Worm (Caenorhabditis elegans) whole organism, late embryonic: ENCODE data around the gene nxf-2.

Experiments
- F13H6.1 ChIP-seq: sonication (generic microtip); optimal IDR thresholded peaks from 2 replicates; lab custom pipeline; 2016; ENCODE audit warnings: missing genetic modification characterization, missing compliant biosample characterization
- K02D7.2 ChIP-seq: sonication (generic microtip); optimal IDR thresholded peaks from 2 replicates; lab custom pipeline; 2017; ENCODE audit warnings: mild to moderate bottlenecking, missing genetic modification characterization, missing compliant biosample characterization
- T23F11.4 ChIP-seq: fragments of 200-800 bp; sonication (Bioruptor generic); optimal IDR thresholded peaks from 2 replicates; lab custom pipeline; 2018; ENCODE audit warnings: mild to moderate bottlenecking, missing genetic modification characterization, missing compliant biosample characterization
- Y22D7AL.16 ChIP-seq: sonication (generic microtip); optimal IDR thresholded peaks from 2 replicates; lab custom pipeline; 2016; ENCODE audit warnings: missing genetic modification characterization, missing compliant biosample characterization
- ceh-18 ChIP-seq: sonication (generic microtip); optimal IDR thresholded peaks from 2 replicates; lab custom pipeline; 2016; ENCODE audit warnings: missing genetic modification characterization, missing compliant biosample characterization
- ceh-24 ChIP-seq: sonication (generic microtip); optimal IDR thresholded peaks from 2 replicates; lab custom pipeline; 2016; ENCODE audit warnings: mild to moderate bottlenecking, missing genetic modification characterization, missing compliant biosample characterization
- ceh-31 ChIP-seq: sonication (generic microtip); optimal IDR thresholded peaks from 2 replicates; lab custom pipeline; 2016; ENCODE audit warnings: missing genetic modification characterization, missing compliant biosample characterization
- ceh-34 ChIP-seq: sonication (generic microtip); optimal IDR thresholded peaks from 2 replicates; lab custom pipeline; 2016; ENCODE audit warnings: mild to moderate bottlenecking, missing genetic modification characterization, missing compliant biosample characterization
- ceh-45 ChIP-seq: fragments of 200-800 bp; sonication (Bioruptor generic); IDR thresholded peaks from 2 replicates; pipeline ENCODE4 v1.3.6; 2022; ENCODE audit warnings: missing genetic modification reagents, missing genetic modification characterization, missing compliant biosample characterization
- che-1 ChIP-seq: sonication (generic microtip); optimal IDR thresholded peaks from 2 replicates; lab custom pipeline; 2016; ENCODE audit warnings: mild to moderate bottlenecking, missing genetic modification characterization, missing compliant biosample characterization
- dmd-4 ChIP-seq: sonication (generic microtip); optimal IDR thresholded peaks from 2 replicates; lab custom pipeline; 2016; ENCODE audit warnings: borderline replicate concordance, missing genetic modification characterization, missing compliant biosample characterization
- dve-1 ChIP-seq: sonication (generic microtip); optimal IDR thresholded peaks from 2 replicates; lab custom pipeline; 2017; ENCODE audit warnings: antibody characterized with exemption, mild to moderate bottlenecking, missing genetic modification characterization, missing compliant biosample characterization
- elt-4 ChIP-seq: sonication (generic microtip); optimal IDR thresholded peaks from 2 replicates; lab custom pipeline; 2016; ENCODE audit warnings: missing genetic modification characterization, missing compliant biosample characterization
- ets-4 ChIP-seq: sonication (generic microtip); optimal IDR thresholded peaks from 2 replicates; lab custom pipeline; 2016; ENCODE audit warnings: missing genetic modification characterization, missing compliant biosample characterization
- eyg-1 ChIP-seq: sonication (generic microtip); optimal IDR thresholded peaks from 2 replicates; lab custom pipeline; 2016; ENCODE audit warnings: missing genotype, missing genetic modification characterization, missing compliant biosample characterization
- fax-1 ChIP-seq: sonication (generic microtip); optimal IDR thresholded peaks from 2 replicates; lab custom pipeline; 2016; ENCODE audit warnings: missing genotype, missing genetic modification characterization, missing compliant biosample characterization
- fkh-10 ChIP-seq: fragments of 150-350 bp; optimal IDR thresholded peaks from 2 replicates; lab custom pipeline; 2014; ENCODE audit warnings: missing biosample characterization, missing genetic modification reagents, missing genetic modification characterization
- hlh-30 ChIP-seq: sonication (generic microtip); optimal IDR thresholded peaks from 2 replicates; lab custom pipeline; 2017; ENCODE audit warnings: antibody characterized with exemption, missing genetic modification characterization, missing compliant biosample characterization; ENCODE audit not compliant: insufficient read depth
- hlh-6 ChIP-seq: sonication (generic microtip); optimal IDR thresholded peaks from 2 replicates; lab custom pipeline; 2016; ENCODE audit warnings: missing genotype, missing genetic modification characterization, missing compliant biosample characterization
- lim-6 ChIP-seq: sonication (generic microtip); optimal IDR thresholded peaks from 2 replicates; lab custom pipeline; 2016; ENCODE audit warnings: missing genetic modification characterization, missing compliant biosample characterization
- lin-11 ChIP-seq: fragments of 200-800 bp; sonication (Bioruptor generic); optimal IDR thresholded peaks from 2 replicates; lab custom pipeline; 2018; ENCODE audit warnings: mild to moderate bottlenecking, missing genetic modification characterization, missing compliant biosample characterization
- madf-2 ChIP-seq: sonication (generic microtip); optimal IDR thresholded peaks from 2 replicates; lab custom pipeline; 2017; ENCODE audit warnings: missing genetic modification characterization, missing compliant biosample characterization
- mec-3 ChIP-seq: sonication (generic microtip); optimal IDR thresholded peaks from 2 replicates; lab custom pipeline; 2016; ENCODE audit warnings: borderline replicate concordance, missing genetic modification characterization, missing compliant biosample characterization
- nhr-11 ChIP-seq: fragments of 150-350 bp; optimal IDR thresholded peaks from 2 replicates; lab custom pipeline; 2014; ENCODE audit warnings: missing biosample characterization, missing genetic modification characterization
- npax-4 ChIP-seq: sonication (generic microtip); optimal IDR thresholded peaks from 2 replicates; lab custom pipeline; 2016; ENCODE audit warnings: missing genetic modification characterization, missing compliant biosample characterization
- pag-3 ChIP-seq: sonication (generic microtip); optimal IDR thresholded peaks from 2 replicates; lab custom pipeline; 2016; ENCODE audit warnings: missing compliant biosample characterization, missing genetic modification characterization, borderline replicate concordance
- pat-9 ChIP-seq: fragments of 200-800 bp; sonication (Bioruptor generic); optimal IDR thresholded peaks from 2 replicates; lab custom pipeline; 2018; ENCODE audit warnings: mild to moderate bottlenecking, missing genetic modification characterization, moderate library complexity, missing compliant biosample characterization
- pax-1 ChIP-seq: fragments of 150-350 bp; optimal IDR thresholded peaks from 2 replicates; lab custom pipeline; 2014; ENCODE audit warnings: missing biosample characterization, missing genetic modification characterization
- pha-2 ChIP-seq: sonication (generic microtip); optimal IDR thresholded peaks from 2 replicates; lab custom pipeline; 2017; ENCODE audit warnings: mild to moderate bottlenecking, missing genetic modification characterization, missing compliant biosample characterization
- pha-4 ChIP-seq: fragments of 150-350 bp; optimal IDR thresholded peaks from 2 replicates; lab custom pipeline; 2018; ENCODE audit warnings: missing biosample characterization, missing genetic modification reagents, missing genetic modification characterization
- pqm-1 ChIP-seq: sonication (generic microtip); optimal IDR thresholded peaks from 2 replicates; lab custom pipeline; 2016; ENCODE audit warnings: missing genetic modification characterization, missing compliant biosample characterization
- rnt-1 ChIP-seq: sonication (generic microtip); optimal IDR thresholded peaks from 2 replicates; lab custom pipeline; 2016; ENCODE audit warnings: missing genetic modification characterization, missing compliant biosample characterization
- sdc-2 ChIP-seq: sonication (generic microtip); optimal IDR thresholded peaks from 2 replicates; lab custom pipeline; 2016; ENCODE audit warnings: missing genotype, missing genetic modification characterization, missing compliant biosample characterization
- syd-9 ChIP-seq: sonication (generic microtip); optimal IDR thresholded peaks from 2 replicates; lab custom pipeline; 2016; ENCODE audit warnings: mild to moderate bottlenecking, missing genetic modification characterization, moderate library complexity, missing compliant biosample characterization
- tbx-7 ChIP-seq: sonication (generic microtip); optimal IDR thresholded peaks from 2 replicates; lab custom pipeline; 2016; ENCODE audit warnings: missing genotype, missing genetic modification characterization, missing compliant biosample characterization
- unc-42 ChIP-seq: sonication (generic microtip); optimal IDR thresholded peaks from 2 replicates; lab custom pipeline; 2016; ENCODE audit warnings: missing genotype, missing genetic modification characterization, missing compliant biosample characterization
- unc-55 ChIP-seq: sonication (generic microtip); optimal IDR thresholded peaks from 2 replicates; lab custom pipeline; 2017; ENCODE audit warnings: missing biosample characterization, missing genetic modification reagents, missing genetic modification characterization
- unc-86 ChIP-seq: sonication (generic microtip); optimal IDR thresholded peaks from 2 replicates; lab custom pipeline; 2016; ENCODE audit warnings: missing genetic modification characterization, missing compliant biosample characterization
- ztf-16 ChIP-seq: sonication (generic microtip); optimal IDR thresholded peaks from 2 replicates; lab custom pipeline; 2017; ENCODE audit warnings: missing genetic modification characterization, missing compliant biosample characterization

The nxf-2 gene

DNA sequence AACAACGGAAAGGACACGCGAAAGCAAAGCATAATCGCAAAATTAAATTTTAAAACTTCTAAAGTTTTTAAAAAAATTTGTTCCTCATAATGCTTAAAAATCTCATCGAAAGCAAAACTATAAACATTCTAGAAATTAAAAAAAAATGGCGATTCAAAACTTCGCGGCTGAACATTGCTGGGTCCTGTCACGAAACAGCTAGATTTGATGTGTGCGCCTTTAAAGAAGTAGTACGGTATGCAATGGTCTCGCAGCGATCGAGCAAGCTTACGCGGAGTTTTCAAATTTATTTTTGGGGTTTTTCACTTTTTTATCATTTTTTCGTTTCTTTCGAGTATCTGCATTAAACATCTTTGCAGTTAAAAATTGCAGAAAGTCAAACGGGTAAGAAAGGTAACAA is 39.4 kb upstream of the nxf-2 start, which contains the start of gene coh-3:
coh-3 (plus strand) TSS at position 353 of the 400 bp plus-strand sequence.
- TF ChIP-seq hlh-6 (tag; lab: Kevin White, UChicago) = no peak
- TF ChIP-seq unc-86 (tag; lab: Kevin White, UChicago) = no peak
- TF ChIP-seq eyg-1 (tag; lab: Kevin White, UChicago) = no peak
- TF ChIP-seq tbx-7 (tag; lab: Kevin White, UChicago) = no peak
- no peak for TF ChIP-seq ceh-31 (tag; lab: Kevin White, UChicago)
- no peak for TF ChIP-seq ceh-45 (GFP tag; lab: Robert Waterston, UW)
- no peak for TF ChIP-seq ceh-34 (tag; lab: Kevin White, UChicago)
- TF ChIP-seq mec-3 (tag; lab: Kevin White, UChicago) = no peak
- TF ChIP-seq pag-3 = no peak
- TF ChIP-seq syd-9 (tag; lab: Kevin White, UChicago) = no peak
- no peak for TF ChIP-seq dve-1
- no peak for TF ChIP-seq ets-4
- no peak for TF ChIP-seq F13H6.1
- no peak for TF ChIP-seq pqm-1 (tag; lab: Kevin White, UChicago)
- no peak for TF ChIP-seq unc-55
- TF ChIP-seq madf-2 (tag; lab: Kevin White, UChicago) = no peak

DNA sequence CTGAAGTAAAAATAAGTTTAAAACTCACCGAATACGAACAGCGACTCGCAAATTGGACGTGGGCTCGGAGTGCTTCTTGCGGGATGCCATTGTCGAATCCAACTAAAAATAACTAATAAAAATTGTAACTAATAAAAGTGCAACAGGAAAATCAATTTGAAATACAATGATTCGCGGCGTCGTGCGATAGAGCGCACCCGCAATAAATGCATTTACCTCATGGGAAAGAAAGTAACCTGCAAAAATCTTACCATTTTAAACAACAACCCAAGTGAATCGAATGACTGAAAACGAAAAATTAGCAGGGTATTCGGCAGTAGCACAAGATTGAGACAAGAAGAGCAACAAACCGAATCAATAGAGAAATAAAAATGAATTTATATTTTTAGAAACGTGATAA is 39.0 kb upstream of the nxf-2 start, which contains the start of gene bmk-1:
bmk-1 (minus strand) TSS at position 359 of the 400 bp plus-strand sequence.
- TF ChIP-seq unc-42 (tag; lab: Kevin White, UChicago) = peak; percentile 48
- no peak for TF ChIP-seq lin-11 (tag; lab: Kevin White, UChicago)
- no peak for TF ChIP-seq pha-2
- TF ChIP-seq ceh-45 (GFP tag; lab: Robert Waterston, UW) = no peak
- TF ChIP-seq, all 69 proteins: peak for 1

DNA sequence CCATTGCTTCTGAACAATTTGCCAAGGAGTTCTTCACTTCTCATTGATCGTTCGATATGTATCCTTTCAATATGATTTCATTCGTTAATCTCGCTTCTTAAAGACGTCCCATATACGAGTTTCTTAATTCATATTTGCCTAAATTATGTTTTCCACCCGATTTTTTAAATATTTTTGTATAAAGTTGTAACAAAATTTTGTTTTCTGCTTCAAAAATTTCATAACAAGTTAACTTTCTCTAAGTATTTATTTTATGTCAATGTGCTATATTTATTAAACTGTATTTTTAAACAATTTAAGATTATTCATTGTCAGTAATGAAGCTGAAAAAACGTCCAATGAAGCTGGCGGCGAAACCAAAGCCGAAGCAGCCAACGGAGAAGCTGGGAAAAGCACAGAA is 31.8 kb upstream of the nxf-2 start, which contains the start of gene F23B12.7:
F23B12.7 (plus strand) TSS at position 301 of the 400 bp plus-strand sequence.
- no peak for TF ChIP-seq pha-4 (tag; lab: Kevin White, UChicago)
- TF ChIP-seq K02D7.2 (tag; lab: Kevin White, UChicago) = no peak
- TF ChIP-seq pat-9 (tag; lab: Kevin White, UChicago) = no peak
- TF ChIP-seq hlh-30 (tag; lab: Kevin White, UChicago) = no peak
- no peak for TF ChIP-seq tbx-7 (tag; lab: Kevin White, UChicago)
- TF ChIP-seq fkh-10 (GFP tag; lab: Kevin White, UChicago) = no peak
- TF ChIP-seq T23F11.4 (GFP tag; lab: Kevin White, UChicago) = no peak
- TF ChIP-seq Y22D7AL.16 (tag; lab: Kevin White, UChicago) = no peak
- no peak for TF ChIP-seq ceh-31 (tag; lab: Kevin White, UChicago)
- TF ChIP-seq sdc-2 (tag; lab: Kevin White, UChicago) = no peak
- TF ChIP-seq elt-4 = no peak
- TF ChIP-seq pax-1 (tag; lab: Kevin White, UChicago) = no peak
- TF ChIP-seq che-1 = no peak
- no peak for TF ChIP-seq nhr-11 (tag; lab: Kevin White, UChicago)
- TF ChIP-seq ceh-18 (tag; lab: Kevin White, UChicago) = no peak
- no peak for TF ChIP-seq fax-1 (tag; lab: Kevin White, UChicago)
- TF ChIP-seq, all 69 proteins: peak for 0

DNA sequence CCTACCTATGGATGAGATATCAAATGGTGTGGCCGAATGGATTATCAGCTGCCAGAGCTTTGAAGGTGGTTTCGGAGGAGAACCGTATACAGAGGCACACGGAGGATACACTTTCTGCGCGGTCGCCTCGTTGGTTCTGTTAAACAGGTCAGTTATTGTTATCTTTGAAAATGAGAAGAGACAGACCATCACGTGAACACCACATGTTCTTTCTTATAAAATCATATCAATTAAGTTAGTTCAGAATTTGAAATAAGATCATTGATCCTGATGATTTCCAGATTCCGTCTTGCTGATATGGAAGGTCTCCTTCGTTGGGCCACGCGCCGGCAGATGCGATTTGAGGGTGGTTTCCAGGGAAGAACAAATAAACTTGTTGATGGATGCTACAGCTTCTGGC is 31.0 kb upstream of the nxf-2 start:
- TF ChIP-seq ceh-24 (tag; lab: Kevin White, UChicago) (no peak), Y22D7AL.16 (tag; lab: Kevin White, UChicago) (no peak), npax-4 (no peak), dmd-4 (tag; lab: Kevin White, UChicago) (no peak), ztf-16 (no peak), ets-4 (no peak), rnt-1 (tag; lab: Kevin White, UChicago) (no peak), ceh-18 (tag; lab: Kevin White, UChicago) (no peak), fkh-10 (GFP tag; lab: Kevin White, UChicago) (no peak), lim-6 (tag; lab: Kevin White, UChicago) (no peak), F13H6.1 (no peak), hlh-6 (tag; lab: Kevin White, UChicago) (no peak)
